Worm (Caenorhabditis elegans): ENCODE measurements around the gene ZK856.5.

DNA sequence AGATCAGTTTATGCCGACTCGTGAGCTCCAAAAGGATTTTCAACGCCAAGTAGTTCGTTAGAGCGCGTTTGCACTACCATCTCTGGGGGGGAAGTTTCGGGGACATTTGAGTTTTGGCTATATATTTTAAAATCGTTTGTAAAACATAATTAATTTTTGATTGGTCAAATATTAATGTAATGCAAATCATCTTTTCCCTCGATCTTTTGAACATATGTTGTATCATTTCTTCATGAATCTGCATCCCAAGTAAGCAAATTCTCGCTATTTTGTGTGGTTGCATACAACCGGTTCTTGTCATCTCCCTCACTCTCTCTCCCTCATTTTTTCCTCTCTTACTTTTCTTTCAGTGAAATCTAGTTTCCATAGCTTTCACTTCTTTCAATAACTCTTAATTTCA is 11.8 kb downstream of the ZK856.5 start:
- TF ChIP-seq hnd-1 (tag; optimal IDR thresholded peaks at IDR 0.05) (no peak), pes-1 (GFP tag; IDR thresholded peaks at IDR 0.05) (no peak), ceh-36 (tag; optimal IDR thresholded peaks at IDR 0.05) (no peak), ama-1 (optimal IDR thresholded peaks at IDR 0.05) (no peak), hmbx-1 (tag; optimal IDR thresholded peaks at IDR 0.05) (no peak), scrt-1 (GFP tag; IDR thresholded peaks at IDR 0.05) (no peak), tbx-37 (GFP tag; conservative IDR thresholded peaks at IDR 0.05) (no peak), B0310.2 (tag; optimal IDR thresholded peaks at IDR 0.05) (no peak), ceh-13 (GFP tag; optimal IDR thresholded peaks at IDR 0.05) (no peak), tra-4 (tag; optimal IDR thresholded peaks at IDR 0.05) (no peak), sea-1 (GFP tag; conservative IDR thresholded peaks at IDR 0.05) (no peak), flt-1 (GFP tag; IDR thresholded peaks at IDR 0.05) (no peak), aly-1 (tag; optimal IDR thresholded peaks at IDR 0.05) (no peak), tbx-11 (GFP tag; IDR thresholded peaks at IDR 0.05) (no peak)

Measured in whole organism, early embryonic.